Worm (Caenorhabditis elegans) whole organism, young adult: ENCODE results near the gene vit-5.

Source experiments
- B0261.1 ChIP-seq: sonication (generic microtip); optimal IDR thresholded peaks from 2 replicates; lab custom pipeline; 2016; ENCODE audit warnings: mild to moderate bottlenecking, missing genetic modification characterization, moderate library complexity, missing compliant biosample characterization
- B0336.3 ChIP-seq: fragments of 200-800 bp; sonication (Bioruptor generic); IDR thresholded peaks from 2 replicates; pipeline ENCODE4 v1.3.6; 2022; ENCODE audit warnings: missing genetic modification characterization, missing compliant biosample characterization
- F22D6.2 ChIP-seq: sonication (generic microtip); optimal IDR thresholded peaks from 2 replicates; lab custom pipeline; 2016; ENCODE audit warnings: mild to moderate bottlenecking, missing genetic modification characterization, missing compliant biosample characterization
- F49E8.2 ChIP-seq: sonication (generic microtip); optimal IDR thresholded peaks from 3 replicates; lab custom pipeline; 2017; ENCODE audit warnings: missing genetic modification characterization, mild to moderate bottlenecking, missing compliant biosample characterization, antibody characterized with exemption, moderate library complexity; ENCODE audit not compliant: insufficient read depth
- F52B5.7 ChIP-seq: sonication (generic microtip); optimal IDR thresholded peaks from 2 replicates; lab custom pipeline; 2016; ENCODE audit warnings: mild to moderate bottlenecking, missing genetic modification characterization, missing compliant biosample characterization
- F57A8.1 ChIP-seq: fragments of 200-800 bp; sonication (Bioruptor generic); optimal IDR thresholded peaks from 2 replicates; lab custom pipeline; 2018; ENCODE audit warnings: mild to moderate bottlenecking, missing genetic modification characterization, moderate library complexity, missing compliant biosample characterization
- Y56A3A.18 ChIP-seq: fragments of 200-800 bp; sonication (Bioruptor generic); IDR thresholded peaks from 2 replicates; pipeline ENCODE4 v1.3.6; 2022; ENCODE audit warnings: missing genetic modification reagents, missing genetic modification characterization, missing compliant biosample characterization
- Y79H2A.3 ChIP-seq: fragments of 200-800 bp; sonication (Bioruptor generic); conservative IDR thresholded peaks from 2 replicates; pipeline ENCODE4 v1.3.6; 2022; ENCODE audit warnings: missing genetic modification reagents, missing genetic modification characterization, missing compliant biosample characterization
- atf-7 ChIP-seq: sonication (generic microtip); optimal IDR thresholded peaks from 2 replicates; lab custom pipeline; 2017; ENCODE audit warnings: mild to moderate bottlenecking, missing genetic modification characterization, missing compliant biosample characterization
- attf-3 ChIP-seq: fragments of 200-800 bp; sonication (Bioruptor generic); conservative IDR thresholded peaks from 2 replicates; pipeline ENCODE4 v1.3.6; 2022; ENCODE audit warnings: missing genetic modification reagents, missing genetic modification characterization, missing compliant biosample characterization
- bed-1 ChIP-seq: fragments of 200-800 bp; sonication (Bioruptor generic); IDR thresholded peaks from 2 replicates; pipeline ENCODE4 v1.3.6; 2022; ENCODE audit warnings: missing genetic modification reagents, missing genetic modification characterization, missing compliant biosample characterization
- ccch-3 ChIP-seq: fragments of 200-800 bp; sonication (Bioruptor generic); optimal IDR thresholded peaks from 2 replicates; lab custom pipeline; 2018; ENCODE audit warnings: mild to moderate bottlenecking, missing genetic modification characterization, missing compliant biosample characterization
- chd-7 ChIP-seq: sonication (generic microtip); optimal IDR thresholded peaks from 2 replicates; lab custom pipeline; 2016; ENCODE audit warnings: mild to moderate bottlenecking, missing genetic modification characterization, moderate library complexity, missing compliant biosample characterization
- die-1 ChIP-seq: sonication (generic microtip); optimal IDR thresholded peaks from 2 replicates; lab custom pipeline; 2016; ENCODE audit warnings: missing genotype, mild to moderate bottlenecking, missing genetic modification characterization, missing compliant biosample characterization
- him-1 ChIP-seq: sonication (generic microtip); optimal IDR thresholded peaks from 2 replicates; lab custom pipeline; 2016; ENCODE audit warnings: missing genotype, missing genetic modification reagents, missing genetic modification characterization, missing compliant biosample characterization
- hlh-26 ChIP-seq: fragments of 200-800 bp; sonication (Bioruptor generic); conservative IDR thresholded peaks from 2 replicates; pipeline ENCODE4 v1.3.6; 2022; ENCODE audit warnings: missing genetic modification reagents, missing genetic modification characterization, missing compliant biosample characterization
- hmg-1.2 ChIP-seq: fragments of 200-800 bp; sonication (Bioruptor generic); IDR thresholded peaks from 2 replicates; pipeline ENCODE4 v1.3.6; 2022; ENCODE audit warnings: missing genetic modification reagents, missing genetic modification characterization, missing compliant biosample characterization
- let-607 ChIP-seq, 2 experiments: fragments of 200-800 bp in 1 of 2; sonication (Bioruptor generic) in 1 of 2; sonication (generic microtip) in 1 of 2; optimal IDR thresholded peaks; 2 replicates each; lab custom pipeline; 2016 to 2018; ENCODE audit warnings: mild to moderate bottlenecking in 2 of 2, missing compliant biosample characterization in 2 of 2, missing genetic modification characterization in 2 of 2, moderate library complexity in 2 of 2, missing genotype in 1 of 2
- lin-35 ChIP-seq, 3 experiments: fragments of 150-350 bp in 2 of 3; sonication (generic microtip) in 1 of 3; optimal IDR thresholded peaks; 2 replicates each; lab custom pipeline; 2014 to 2018; ENCODE audit warnings: missing biosample characterization in 3 of 3, missing genetic modification characterization in 3 of 3, missing genetic modification reagents in 3 of 3
- lin-40 ChIP-seq: sonication (generic microtip); optimal IDR thresholded peaks from 2 replicates; lab custom pipeline; 2016; ENCODE audit warnings: missing genetic modification characterization, mild to moderate bottlenecking, missing compliant biosample characterization, missing genotype, missing genetic modification reagents
- lin-54 ChIP-seq: fragments of 200-800 bp; sonication (Bioruptor generic); optimal IDR thresholded peaks from 2 replicates; lab custom pipeline; 2018; ENCODE audit warnings: mild to moderate bottlenecking, missing genetic modification characterization, missing compliant biosample characterization
- lsy-27 ChIP-seq: sonication (generic microtip); optimal IDR thresholded peaks from 2 replicates; lab custom pipeline; 2017; ENCODE audit warnings: missing genetic modification characterization, mild to moderate bottlenecking, missing compliant biosample characterization, antibody characterized with exemption, missing genotype, borderline replicate concordance; ENCODE audit not compliant: insufficient read depth
- madf-3 ChIP-seq: fragments of 200-800 bp; sonication (Bioruptor generic); IDR thresholded peaks from 2 replicates; pipeline ENCODE4 v1.3.6; 2022; ENCODE audit warnings: missing genetic modification reagents, missing genetic modification characterization, missing compliant biosample characterization
- mel-28 ChIP-seq: sonication (generic microtip); optimal IDR thresholded peaks from 2 replicates; lab custom pipeline; 2016; ENCODE audit warnings: borderline replicate concordance, mild to moderate bottlenecking, missing genetic modification characterization, missing compliant biosample characterization
- nfya-1 ChIP-seq: sonication (generic microtip); optimal IDR thresholded peaks from 2 replicates; lab custom pipeline; 2017; ENCODE audit warnings: antibody characterized with exemption, missing compliant biosample characterization, missing genetic modification characterization, borderline replicate concordance; ENCODE audit not compliant: insufficient read depth
- nfyb-1 ChIP-seq: fragments of 200-800 bp; sonication (Bioruptor generic); IDR thresholded peaks from 2 replicates; pipeline ENCODE4 v1.3.6; 2022; ENCODE audit warnings: missing genetic modification reagents, missing genetic modification characterization, missing compliant biosample characterization
- nhr-120 ChIP-seq: fragments of 200-800 bp; sonication (Bioruptor generic); IDR thresholded peaks from 2 replicates; pipeline ENCODE4 v1.3.6; 2022; ENCODE audit warnings: missing genetic modification characterization, missing compliant biosample characterization
- nhr-80 ChIP-seq: sonication (generic microtip); optimal IDR thresholded peaks from 2 replicates; lab custom pipeline; 2016; ENCODE audit warnings: missing genetic modification characterization, missing compliant biosample characterization
- repo-1 ChIP-seq: sonication (generic microtip); optimal IDR thresholded peaks from 2 replicates; lab custom pipeline; 2017; ENCODE audit warnings: mild to moderate bottlenecking, missing genetic modification characterization, missing compliant biosample characterization
- unc-62 ChIP-seq: fragments of 150-350 bp; optimal IDR thresholded peaks from 2 replicates; lab custom pipeline; 2014; ENCODE audit warnings: missing biosample characterization, missing genetic modification reagents, missing genetic modification characterization
- xnd-1 ChIP-seq: sonication (generic microtip); optimal IDR thresholded peaks from 2 replicates; lab custom pipeline; 2016; ENCODE audit warnings: missing genotype, missing genetic modification reagents, missing genetic modification characterization, missing compliant biosample characterization
- ztf-18 ChIP-seq: sonication (generic microtip); optimal IDR thresholded peaks from 2 replicates; lab custom pipeline; 2016; ENCODE audit warnings: missing genotype, mild to moderate bottlenecking, missing genetic modification characterization, missing compliant biosample characterization
- ztf-22 ChIP-seq: fragments of 200-800 bp; sonication (Bioruptor generic); optimal IDR thresholded peaks from 2 replicates; lab custom pipeline; 2018; ENCODE audit warnings: mild to moderate bottlenecking, missing genetic modification characterization, moderate library complexity, missing compliant biosample characterization

Gene vit-5

ce11 chrX:3403195-3403594, at the start of gene vit-5:
vit-5 (plus strand) TSS chrX:3403471.
- TF ChIP-seq ztf-18 (tag; lab: Kevin White, UChicago) (no peak), xnd-1 (tag; lab: Kevin White, UChicago) (no peak), F57A8.1 (no peak), nhr-80 (tag; lab: Kevin White, UChicago) (peak; percentile 83), repo-1 (no peak), hmg-1.2 (GFP tag; lab: Robert Waterston, UW) (no peak), atf-7 (tag; lab: Kevin White, UChicago) (peak; percentile 66), lsy-27 (tag; lab: Kevin White, UChicago) (no peak), ztf-22 (GFP tag; lab: Kevin White, UChicago) (peak; percentile 58), let-607 (tag; optimal IDR thresholded peaks at IDR 0.05; lab: Kevin White, UChicago) (peak in 1 of 2 experiments; percentile 69), chd-7 (tag; lab: Kevin White, UChicago) (peak; percentile 56), lin-54 (GFP tag; lab: Kevin White, UChicago) (no peak), him-1 (tag; lab: Kevin White, UChicago) (no peak)

- TF ChIP-seq B0261.1 (tag; lab: Kevin White, UChicago): no peak
- peak; percentile 21 for TF ChIP-seq unc-62 (GFP tag; lab: Kevin White, UChicago)
- TF ChIP-seq nhr-80 (tag; lab: Kevin White, UChicago): peak; percentile 82
These were observed 40.9 kb upstream of the vit-5 start, which contains the start of gene dhs-26 for ce11 chrX:3362378-3362777. dhs-26 (minus strand) TSS chrX:3362493.

- TF ChIP-seq bed-1 (GFP tag; lab: Robert Waterston, UW) (0 out of 2 replicates have a peak, but pooled peaks have one; percentile 40), xnd-1 (tag; lab: Kevin White, UChicago) (no peak), F22D6.2 (tag; lab: Kevin White, UChicago) (no peak), nfya-1 (no peak), lin-35 (GFP tag; optimal IDR thresholded peaks at IDR 0.05; lab: Kevin White, UChicago) (no peak)
These were observed 36.5 kb upstream of the vit-5 start for ce11 chrX:3366782-3367181.

- TF ChIP-seq hlh-26 (GFP tag; lab: Robert Waterston, UW) (no peak), die-1 (no peak), ccch-3 (GFP tag; lab: Kevin White, UChicago) (no peak), nhr-120 (no peak), Y79H2A.3 (GFP tag; lab: Robert Waterston, UW) (no peak), F52B5.7 (no peak), mel-28 (tag; lab: Kevin White, UChicago) (no peak), Y56A3A.18 (GFP tag; lab: Robert Waterston, UW) (no peak), F49E8.2 (no peak), attf-3 (GFP tag; lab: Robert Waterston, UW) (no peak), madf-3 (GFP tag; lab: Robert Waterston, UW) (no peak), nfyb-1 (no peak), B0336.3 (GFP tag; lab: Robert Waterston, UW) (no peak), lin-40 (tag; lab: Kevin White, UChicago) (no peak)
- TF ChIP-seq, all 124 proteins: peak for 0
These were observed 34.6 kb upstream of the vit-5 start, which contains the start of gene ZK563.2 for ce11 chrX:3368659-3369058. ZK563.2 (plus strand) TSS chrX:3368959.
